Worm (Caenorhabditis elegans): ENCODE data around the gene acp-3.

The acp-3 gene

DNA sequence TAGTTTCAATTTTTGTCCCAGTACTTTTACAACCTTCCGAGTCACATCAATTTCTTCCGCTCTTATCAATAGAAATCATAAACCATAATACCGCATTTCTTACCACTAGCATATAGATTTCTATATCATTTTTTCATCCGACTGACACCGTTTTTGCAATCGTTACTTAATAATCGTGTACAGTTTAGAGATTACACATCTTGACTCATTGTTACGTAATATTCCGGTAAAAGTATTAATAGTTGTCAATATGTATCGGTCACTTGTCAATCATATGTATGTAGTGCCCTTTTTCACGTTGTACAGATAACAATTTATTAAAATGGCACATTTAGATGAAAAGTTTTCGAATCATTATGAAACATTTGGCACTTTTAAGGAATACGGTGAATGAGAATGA is 36.9 kb downstream of the acp-3 start:
- no peak for TF ChIP-seq unc-62 (GFP tag; optimal IDR thresholded peaks at IDR 0.05)

DNA sequence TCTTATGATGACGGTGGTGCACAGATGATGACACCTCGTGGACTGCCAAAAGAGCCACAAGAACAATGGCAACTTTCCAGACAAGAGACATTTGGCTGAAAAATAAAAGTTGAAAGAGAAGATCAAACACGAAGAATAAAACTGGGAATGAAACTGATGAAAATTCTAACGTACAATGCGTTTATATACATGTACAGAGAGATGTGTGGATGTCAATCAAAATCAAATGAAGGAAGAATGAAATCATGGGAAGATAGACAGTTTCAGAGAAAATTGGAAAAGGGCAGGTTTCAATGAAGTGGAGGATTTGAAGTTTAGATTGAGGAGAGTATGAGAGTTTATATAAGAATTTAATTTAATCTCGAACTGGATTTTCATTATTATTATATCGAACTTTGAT is 37.9 kb downstream of the acp-3 start, which contains the start of gene dod-23:
Gene dod-23 (minus strand): TSS at position 101 of the 400 bp plus-strand sequence.
- no peak for TF ChIP-seq unc-62 (GFP tag; optimal IDR thresholded peaks at IDR 0.05)

DNA sequence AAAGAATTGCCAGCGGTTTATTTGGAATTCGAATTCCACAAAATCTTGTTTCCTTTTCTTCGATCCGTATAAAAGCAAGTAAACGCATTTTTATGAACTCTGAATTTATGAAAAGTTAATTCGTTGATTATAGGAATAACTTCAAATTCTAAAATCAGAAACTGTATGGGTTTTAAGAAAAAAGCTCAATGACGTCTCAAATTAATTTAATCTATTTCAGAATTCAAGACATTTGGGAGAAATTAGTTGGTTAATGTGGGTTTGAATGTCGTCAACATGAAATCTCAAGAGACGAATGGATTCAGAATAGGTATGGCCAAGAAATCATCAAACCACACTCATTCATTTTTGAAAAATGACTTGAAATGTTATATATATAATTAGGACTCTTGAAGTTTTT is 40.9 kb downstream of the acp-3 start, which contains the start of gene F49E12.7:
Gene F49E12.7 (minus strand): TSS at position 101 of the 400 bp plus-strand sequence.
- TF ChIP-seq unc-62 (GFP tag; optimal IDR thresholded peaks at IDR 0.05) = no peak

DNA sequence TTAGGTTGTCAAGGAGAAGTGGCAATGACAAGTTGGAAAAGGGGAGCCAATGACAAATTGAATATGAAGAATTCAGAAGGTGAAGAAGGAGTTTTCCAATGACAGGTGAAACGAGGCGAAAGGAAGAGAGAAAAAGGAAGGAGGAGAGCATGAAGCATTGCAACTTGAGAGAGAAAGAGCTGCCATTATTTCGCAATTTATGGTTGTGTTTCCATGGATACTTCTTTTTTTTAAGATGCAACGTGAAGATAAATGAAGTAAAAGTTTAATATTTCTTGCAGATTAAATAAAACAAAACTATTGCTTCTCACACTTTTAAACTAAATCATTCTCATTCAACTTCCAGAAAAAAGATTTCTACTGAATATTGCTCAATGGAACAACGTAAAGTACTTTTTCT is 42.7 kb downstream of the acp-3 start, which contains the start of gene F49E12.8:
Gene F49E12.8 (minus strand): TSS at position 101 of the 400 bp plus-strand sequence.
- no peak for TF ChIP-seq unc-62 (GFP tag; optimal IDR thresholded peaks at IDR 0.05)

DNA sequence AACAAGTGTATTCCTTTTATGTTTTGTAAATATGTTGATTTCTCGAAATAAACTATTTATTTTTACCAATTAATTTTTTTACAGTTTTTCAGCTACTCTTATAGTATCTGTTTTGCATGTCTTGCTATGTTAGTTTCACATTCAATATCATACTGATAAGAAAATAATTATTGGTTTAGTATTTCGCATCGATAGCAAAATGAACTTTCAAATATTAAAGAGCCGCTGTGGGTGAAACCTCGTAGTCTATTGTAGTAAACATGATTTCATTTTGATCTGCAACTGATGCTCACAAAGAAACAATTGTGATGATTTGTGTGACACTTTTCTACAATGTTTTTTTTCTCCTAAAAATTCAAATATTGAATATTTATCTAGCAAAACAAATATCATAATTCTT is 44.7 kb downstream of the acp-3 start:
- TF ChIP-seq unc-62 (GFP tag; optimal IDR thresholded peaks at IDR 0.05) = no peak

DNA sequence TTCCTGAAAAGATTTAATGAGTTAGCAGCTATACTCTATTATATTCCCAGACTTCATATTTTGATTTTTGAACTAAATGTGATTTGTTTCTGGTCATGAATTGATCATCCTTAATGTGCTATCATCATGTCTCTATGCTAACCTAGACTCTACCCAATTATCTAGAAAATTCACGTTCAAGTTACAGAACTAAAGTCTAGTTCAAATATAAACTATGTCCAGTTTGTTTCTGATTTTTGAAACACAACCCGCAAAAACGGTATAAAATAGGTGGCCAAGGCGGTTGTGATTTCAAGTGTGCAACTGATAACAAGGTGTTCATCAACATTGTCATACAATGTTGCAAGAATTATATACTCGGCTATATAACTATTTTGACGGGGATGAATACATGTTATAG is 46.2 kb downstream of the acp-3 start, which contains the start of gene F49E12.10:
Gene F49E12.10 (plus strand): TSS at position 301 of the 400 bp plus-strand sequence.
- no peak for TF ChIP-seq unc-62 (GFP tag; optimal IDR thresholded peaks at IDR 0.05)

DNA sequence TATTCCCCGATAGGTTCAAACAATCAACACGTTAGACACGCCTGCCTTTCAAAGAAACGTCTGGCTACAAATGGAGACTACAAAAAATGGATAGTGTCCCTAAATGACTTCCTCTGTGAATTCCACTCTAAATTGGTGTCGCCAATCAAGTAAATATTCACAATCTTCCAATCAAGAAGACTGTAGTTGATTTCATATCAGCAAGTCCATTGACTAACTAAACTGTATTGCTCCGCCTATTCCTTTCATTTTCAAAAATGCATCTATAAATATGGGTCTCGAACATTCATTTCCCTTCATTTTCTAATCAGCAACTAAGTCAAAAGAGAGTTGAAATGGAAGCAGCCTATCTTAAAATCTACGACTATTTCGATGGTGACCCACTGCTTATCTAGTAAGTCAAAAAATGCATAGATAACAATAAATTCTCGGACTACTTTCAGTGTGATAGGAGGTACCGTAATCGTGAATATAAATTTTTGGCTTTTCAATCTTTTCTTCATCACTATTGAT is 48.9 kb downstream of the acp-3 start, which contains the start of gene drd-1:
Gene drd-1 (plus strand): TSS at position 51 of the 513 bp plus-strand sequence.
- no peak for TF ChIP-seq unc-62 (GFP tag; optimal IDR thresholded peaks at IDR 0.05)

DNA sequence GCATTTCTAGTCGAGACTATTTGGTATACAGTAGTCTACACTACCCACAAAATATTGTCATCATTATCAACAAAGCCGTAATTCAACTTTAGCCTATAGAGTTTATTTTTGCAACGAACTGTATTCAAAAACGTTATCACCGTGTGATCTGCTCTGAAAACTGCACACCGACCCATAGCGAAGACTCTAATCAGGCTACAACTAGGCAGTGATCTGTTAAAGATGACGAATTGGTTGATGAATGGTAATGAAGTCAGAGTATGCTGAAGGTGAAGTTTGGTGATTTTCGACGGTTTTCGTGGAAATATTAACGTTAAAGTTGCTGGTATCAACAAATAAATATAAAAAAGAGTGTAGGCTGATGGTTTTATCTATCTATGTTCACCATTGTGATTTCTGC is 50.0 kb downstream of the acp-3 start:
- no peak for TF ChIP-seq unc-62 (GFP tag; optimal IDR thresholded peaks at IDR 0.05)

DNA sequence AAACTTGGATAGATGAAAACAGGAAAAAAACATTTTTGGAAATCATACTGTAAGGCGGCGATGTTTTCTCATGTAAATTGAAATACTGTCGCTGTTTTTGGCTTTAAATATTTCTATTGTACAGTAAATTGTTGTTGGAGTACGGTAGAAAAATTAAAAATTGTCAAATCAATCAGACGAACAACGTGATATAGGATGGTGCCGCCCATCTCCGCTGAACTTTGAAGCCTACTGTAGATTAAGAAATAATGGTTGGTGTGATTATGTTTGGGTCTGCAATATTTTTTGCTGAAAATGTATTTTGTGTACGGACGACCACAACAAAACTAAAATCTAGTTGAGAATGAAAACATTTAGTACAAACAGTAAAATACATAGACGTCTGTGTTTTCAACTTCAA is 51.4 kb downstream of the acp-3 start:
- TF ChIP-seq unc-62 (GFP tag; optimal IDR thresholded peaks at IDR 0.05) = no peak
